Worm (Caenorhabditis elegans): Measurements from ENCODE around the gene clec-134.

The clec-134 gene

ce11 chrII:3550352-3550751 is 29.5 kb upstream of the clec-134 start, which contains the start of gene W10G11.19:
Gene W10G11.19, plus strand, starts transcription at chrII:3550652.
- no peak for TF ChIP-seq nhr-90 (tag; optimal IDR thresholded peaks at IDR 0.05; ENCODE audit: poor library complexity)
- no peak for TF ChIP-seq zip-4 (GFP tag; optimal IDR thresholded peaks at IDR 0.05)
- no peak for TF ChIP-seq zag-1 (tag; optimal IDR thresholded peaks at IDR 0.05)
- TF ChIP-seq ceh-90 (tag; optimal IDR thresholded peaks at IDR 0.05), result no peak
- no peak for TF ChIP-seq nhr-47 (tag; optimal IDR thresholded peaks at IDR 0.05)
- TF ChIP-seq nhr-19 (GFP tag; conservative IDR thresholded peaks at IDR 0.05), result no peak
- TF ChIP-seq tlp-1 (tag; optimal IDR thresholded peaks at IDR 0.05), result no peak
- TF ChIP-seq ztf-11 (tag; optimal IDR thresholded peaks at IDR 0.05), result no peak
- no peak for TF ChIP-seq isw-1 (GFP tag; IDR thresholded peaks at IDR 0.05)
- TF ChIP-seq swsn-7 (tag; optimal IDR thresholded peaks at IDR 0.05), result no peak
- TF ChIP-seq unc-62 (GFP tag; optimal IDR thresholded peaks at IDR 0.05), result no peak
- TF ChIP-seq ceh-63 (GFP tag; optimal IDR thresholded peaks at IDR 0.05), result no peak
- no peak for TF ChIP-seq lin-39 (tag; optimal IDR thresholded peaks at IDR 0.05)
- no peak for TF ChIP-seq snu-23 (GFP tag; optimal IDR thresholded peaks at IDR 0.05)
- TF ChIP-seq nhr-77 (tag; optimal IDR thresholded peaks at IDR 0.05), result no peak
- TF ChIP-seq lir-3 (tag; optimal IDR thresholded peaks at IDR 0.05; ENCODE audit: poor library complexity), result no peak

- no peak for TF ChIP-seq ztf-4 (tag; optimal IDR thresholded peaks at IDR 0.05)
- peak; percentile 24 for TF ChIP-seq nhr-77 (tag; optimal IDR thresholded peaks at IDR 0.05)
- no peak for TF ChIP-seq ceh-63 (GFP tag; optimal IDR thresholded peaks at IDR 0.05)
- TF ChIP-seq lin-15B (tag; optimal IDR thresholded peaks at IDR 0.05), result peak; percentile 28
- peak; percentile 29 for TF ChIP-seq fos-1 (tag; optimal IDR thresholded peaks at IDR 0.05)
- TF ChIP-seq tbx-2 (tag; optimal IDR thresholded peaks at IDR 0.05), result peak; percentile 82
- peak; percentile 67 for TF ChIP-seq sox-4 (tag; optimal IDR thresholded peaks at IDR 0.05)
- peak; percentile 75 for TF ChIP-seq fkh-8 (tag; optimal IDR thresholded peaks at IDR 0.05)
- TF ChIP-seq ama-1 (optimal IDR thresholded peaks at IDR 0.05), result no peak
- peak; percentile 83 for TF ChIP-seq F16B12.6 (tag; optimal IDR thresholded peaks at IDR 0.05)
- TF ChIP-seq zip-4 (GFP tag; optimal IDR thresholded peaks at IDR 0.05), result peak; percentile 69
- TF ChIP-seq grh-1 (GFP tag; IDR thresholded peaks at IDR 0.05), result peak; percentile 56
- TF ChIP-seq nhr-20 (tag; optimal IDR thresholded peaks at IDR 0.05), result peak; percentile 80
- TF ChIP-seq zag-1 (tag; optimal IDR thresholded peaks at IDR 0.05), result no peak
- TF ChIP-seq irx-1 (tag; optimal IDR thresholded peaks at IDR 0.05), result peak; percentile 81
- no peak for TF ChIP-seq nhr-28 (tag; optimal IDR thresholded peaks at IDR 0.05)
- TF ChIP-seq nhr-19 (GFP tag; conservative IDR thresholded peaks at IDR 0.05), result peak; percentile 61
- peak; percentile 20 for TF ChIP-seq blmp-1 (tag; optimal IDR thresholded peaks at IDR 0.05)
- TF ChIP-seq pax-3 (tag; optimal IDR thresholded peaks at IDR 0.05), result peak; percentile 70
- TF ChIP-seq ztf-11 (tag; optimal IDR thresholded peaks at IDR 0.05), result peak in 1 of 2 experiments; percentile 44
- no peak for TF ChIP-seq vab-15 (tag; optimal IDR thresholded peaks at IDR 0.05)
- TF ChIP-seq unc-62 (GFP tag; optimal IDR thresholded peaks at IDR 0.05), result no peak
- no peak for TF ChIP-seq lir-3 (tag; optimal IDR thresholded peaks at IDR 0.05; ENCODE audit: poor library complexity)
- peak; percentile 43 for TF ChIP-seq lin-39 (tag; optimal IDR thresholded peaks at IDR 0.05)
- peak; percentile 19 for TF ChIP-seq efl-3 (GFP tag; optimal IDR thresholded peaks at IDR 0.05)
- peak; percentile 52 for TF ChIP-seq sup-37 (GFP tag; optimal IDR thresholded peaks at IDR 0.05)
- no peak for TF ChIP-seq hlh-17 (GFP tag; optimal IDR thresholded peaks at IDR 0.05; ENCODE audit: borderline replicate concordance)
- no peak for TF ChIP-seq rnt-1 (tag; optimal IDR thresholded peaks at IDR 0.05)
- TF ChIP-seq C34B4.2 (tag; optimal IDR thresholded peaks at IDR 0.05), result no peak
- TF ChIP-seq fkh-10 (GFP tag; optimal IDR thresholded peaks at IDR 0.05), result no peak
- peak; percentile 29 for TF ChIP-seq lin-13 (GFP tag; optimal IDR thresholded peaks at IDR 0.05)
- no peak for TF ChIP-seq nhr-84 (tag; optimal IDR thresholded peaks at IDR 0.05)
- no peak for TF ChIP-seq unc-30 (tag; optimal IDR thresholded peaks at IDR 0.05)
- TF ChIP-seq nhr-76 (tag; optimal IDR thresholded peaks at IDR 0.05), result no peak
- TF ChIP-seq ces-1 (GFP tag; optimal IDR thresholded peaks at IDR 0.05), result no peak
- TF ChIP-seq nhr-11 (tag; optimal IDR thresholded peaks at IDR 0.05), result no peak
- peak; percentile 56 for TF ChIP-seq unc-86 (tag; optimal IDR thresholded peaks at IDR 0.05)
- TF ChIP-seq C04F5.9 (tag; optimal IDR thresholded peaks at IDR 0.05), result peak; percentile 77
- TF ChIP-seq efl-1 (optimal IDR thresholded peaks at IDR 0.05), result peak; percentile 44 to 70
- TF ChIP-seq efl-1 (GFP tag; optimal IDR thresholded peaks at IDR 0.05 in 1 of 2), result peak; percentile 52 to 96
- peak; percentile 30 for TF ChIP-seq nhr-237 (tag; optimal IDR thresholded peaks at IDR 0.05)
- TF ChIP-seq ceh-90 (tag; optimal IDR thresholded peaks at IDR 0.05), result peak; percentile 62
- TF ChIP-seq hpl-2 (GFP tag; optimal IDR thresholded peaks at IDR 0.05), result no peak
- no peak for TF ChIP-seq pqm-1 (tag; optimal IDR thresholded peaks at IDR 0.05)
- no peak for TF ChIP-seq ets-5 (GFP tag; IDR thresholded peaks at IDR 0.05)
Observed at ce11 chrII:3553453-3553852, 26.4 kb upstream of the clec-134 start, which contains the start of gene dnc-3. Gene dnc-3, plus strand, starts transcription at chrII:3553724.

Measured in whole organism, L1 larva.